Fruit fly (Drosophila melanogaster) whole organism, prepupa: ENCODE data around the gene Hyls1.

Source experiments
- Blimp-1 ChIP-seq: fragments of 200-800 bp; sonication (Bioruptor generic); optimal IDR thresholded peaks from 3 replicates; lab custom pipeline; 2017; ENCODE audit warnings: missing biosample characterization, missing genetic modification characterization, mild to moderate bottlenecking, moderate library complexity, missing genetic modification reagents
- CG10669 ChIP-seq: fragments of 200-800 bp; sonication (Bioruptor generic); optimal IDR thresholded peaks from 3 replicates; lab custom pipeline; 2018; ENCODE audit warnings: missing biosample characterization, mild to moderate bottlenecking, missing genetic modification characterization, moderate library complexity
- CG11762 ChIP-seq: fragments of 200-800 bp; sonication (Bioruptor generic); optimal IDR thresholded peaks from 3 replicates; lab custom pipeline; 2016; ENCODE audit warnings: missing biosample characterization, missing genetic modification characterization; ENCODE audit not compliant: insufficient read depth
- CG11902 ChIP-seq: fragments of 200-800 bp; sonication (Bioruptor generic); optimal IDR thresholded peaks from 3 replicates; lab custom pipeline; 2016; ENCODE audit warnings: missing biosample characterization, missing genetic modification characterization
- CG15336 ChIP-seq: fragments of 200-800 bp; sonication (Bioruptor generic); IDR thresholded peaks from 2 replicates; pipeline ENCODE4 v1.3.6; 2022; ENCODE audit warnings: missing biosample characterization, missing genetic modification characterization
- CG1621 ChIP-seq: fragments of 200-800 bp; sonication (Bioruptor generic); optimal IDR thresholded peaks from 3 replicates; lab custom pipeline; 2018; ENCODE audit warnings: missing biosample characterization, mild to moderate bottlenecking, missing genetic modification characterization
- CG16779 ChIP-seq: fragments of 200-800 bp; sonication (Bioruptor generic); optimal IDR thresholded peaks from 3 replicates; lab custom pipeline; 2017; ENCODE audit warnings: missing biosample characterization, mild to moderate bottlenecking, missing genetic modification characterization
- CG3032 ChIP-seq: fragments of 200-800 bp; optimal IDR thresholded peaks from 2 replicates; lab custom pipeline; 2019; ENCODE audit warnings: missing biosample characterization, mild to moderate bottlenecking, missing genetic modification characterization, moderate library complexity
- CG31627 ChIP-seq: fragments of 200-800 bp; sonication (Bioruptor generic); optimal IDR thresholded peaks from 3 replicates; lab custom pipeline; 2016; ENCODE audit warnings: missing biosample characterization, missing genetic modification characterization
- CG32006 ChIP-seq: fragments of 200-800 bp; sonication (Bioruptor generic); optimal IDR thresholded peaks from 3 replicates; lab custom pipeline; 2017; ENCODE audit warnings: missing biosample characterization, mild to moderate bottlenecking, missing genetic modification characterization
- CG34406 ChIP-seq: fragments of 200-800 bp; sonication (Bioruptor generic); optimal IDR thresholded peaks from 3 replicates; lab custom pipeline; 2016; ENCODE audit warnings: missing biosample characterization, missing genetic modification characterization
- CG3919 ChIP-seq: fragments of 200-800 bp; sonication (Bioruptor generic); optimal IDR thresholded peaks from 3 replicates; lab custom pipeline; 2016; ENCODE audit warnings: missing biosample characterization, missing genetic modification characterization
- CG6163 ChIP-seq: fragments of 200-800 bp; sonication (Bioruptor generic); IDR thresholded peaks from 3 replicates; pipeline ENCODE4 v1.3.6; 2022; ENCODE audit warnings: missing biosample characterization, missing genetic modification characterization
- CG6276 ChIP-seq: fragments of 200-800 bp; sonication (Bioruptor generic); optimal IDR thresholded peaks from 2 replicates; lab custom pipeline; 2017; ENCODE audit warnings: missing biosample characterization, mild to moderate bottlenecking, missing genetic modification characterization
- CG6792 ChIP-seq: fragments of 200-800 bp; sonication (Bioruptor generic); optimal IDR thresholded peaks from 3 replicates; lab custom pipeline; 2016; ENCODE audit warnings: missing biosample characterization, missing genetic modification characterization
- CG6808 ChIP-seq: fragments of 200-800 bp; sonication (Bioruptor generic); optimal IDR thresholded peaks from 3 replicates; lab custom pipeline; 2017; ENCODE audit warnings: missing biosample characterization, missing genetic modification characterization, mild to moderate bottlenecking, moderate library complexity, missing genetic modification reagents
- CG6854 ChIP-seq: fragments of 200-800 bp; sonication (Bioruptor generic); optimal IDR thresholded peaks from 2 replicates; lab custom pipeline; 2017; ENCODE audit warnings: missing biosample characterization, mild to moderate bottlenecking, missing genetic modification characterization
- CG7368 ChIP-seq: fragments of 200-800 bp; sonication (Bioruptor generic); optimal IDR thresholded peaks from 3 replicates; lab custom pipeline; 2016; ENCODE audit warnings: missing biosample characterization, missing genetic modification characterization
- CG8119 ChIP-seq: fragments of 200-800 bp; sonication (Bioruptor generic); IDR thresholded peaks from 3 replicates; pipeline ENCODE4 v1.3.6; 2022; ENCODE audit warnings: missing biosample characterization, missing genetic modification characterization
- CG8632 ChIP-seq: fragments of 200-800 bp; sonication (Bioruptor generic); optimal IDR thresholded peaks from 3 replicates; lab custom pipeline; 2016; ENCODE audit warnings: missing biosample characterization, missing genetic modification characterization
- Eip75B ChIP-seq: fragments of 200-800 bp; sonication (Bioruptor generic); optimal IDR thresholded peaks from 3 replicates; lab custom pipeline; 2016; ENCODE audit warnings: missing biosample characterization, missing genetic modification characterization
- Eip78C ChIP-seq: fragments of 200-800 bp; sonication (Bioruptor generic); peaks from one replicate; lab custom pipeline; 2016; ENCODE audit warnings: missing biosample characterization, missing genetic modification characterization
- Eip93F ChIP-seq: fragments of 200-800 bp; sonication (Bioruptor generic); optimal IDR thresholded peaks from 2 replicates; lab custom pipeline; 2016; ENCODE audit warnings: missing biosample characterization, mild to moderate bottlenecking, missing genetic modification characterization
- Ets21C ChIP-seq: fragments of 200-800 bp; sonication (Bioruptor generic); optimal IDR thresholded peaks from 3 replicates; lab custom pipeline; 2016; ENCODE audit warnings: missing biosample characterization, missing genetic modification characterization
- Ets96B ChIP-seq: fragments of 200-800 bp; optimal IDR thresholded peaks from 2 replicates; lab custom pipeline; 2019; ENCODE audit warnings: missing biosample characterization, mild to moderate bottlenecking, missing genetic modification characterization, moderate library complexity
- Hr38 ChIP-seq: sonication (Bioruptor generic); optimal IDR thresholded peaks from 2 replicates; lab custom pipeline; 2016; ENCODE audit warnings: missing biosample characterization, missing genetic modification characterization
- Hr39 ChIP-seq: fragments of 200-800 bp; sonication (Bioruptor generic); optimal IDR thresholded peaks from 2 replicates; lab custom pipeline; 2016; ENCODE audit warnings: missing biosample characterization, missing genetic modification characterization
- Hr4 ChIP-seq: fragments of 200-800 bp; sonication (Bioruptor generic); optimal IDR thresholded peaks from 3 replicates; lab custom pipeline; 2016; ENCODE audit warnings: missing biosample characterization, missing genetic modification characterization
- Lpt ChIP-seq: fragments of 200-800 bp; sonication (Bioruptor generic); optimal IDR thresholded peaks from 3 replicates; lab custom pipeline; 2016; ENCODE audit warnings: missing biosample characterization, missing genetic modification characterization
- Met ChIP-seq: fragments of 200-800 bp; sonication (Bioruptor generic); optimal IDR thresholded peaks from 3 replicates; lab custom pipeline; 2016; ENCODE audit warnings: missing biosample characterization, missing genetic modification characterization
- OdsH ChIP-seq: fragments of 200-800 bp; sonication (Bioruptor generic); optimal IDR thresholded peaks from 3 replicates; lab custom pipeline; 2016; ENCODE audit warnings: missing biosample characterization, missing genetic modification characterization
- Sox102F ChIP-seq: fragments of 200-800 bp; sonication (Bioruptor generic); optimal IDR thresholded peaks from 2 replicates; lab custom pipeline; 2016; ENCODE audit warnings: missing biosample characterization, mild to moderate bottlenecking, missing genetic modification characterization
- Sox14 ChIP-seq: fragments of 200-800 bp; sonication (Bioruptor generic); optimal IDR thresholded peaks from 3 replicates; lab custom pipeline; 2016; ENCODE audit warnings: missing biosample characterization, missing genetic modification characterization
- achi ChIP-seq: fragments of 200-800 bp; sonication (Bioruptor generic); optimal IDR thresholded peaks from 3 replicates; lab custom pipeline; 2016; ENCODE audit warnings: missing biosample characterization, missing genetic modification characterization
- acj6 ChIP-seq: fragments of 200-800 bp; sonication (Bioruptor generic); optimal IDR thresholded peaks from 3 replicates; lab custom pipeline; 2016; ENCODE audit warnings: missing biosample characterization, missing genetic modification characterization
- cyc ChIP-seq: fragments of 200-800 bp; sonication (Bioruptor generic); optimal IDR thresholded peaks from 3 replicates; lab custom pipeline; 2016; ENCODE audit warnings: missing biosample characterization, missing genetic modification characterization
- dac ChIP-seq: fragments of 200-800 bp; sonication (Bioruptor generic); optimal IDR thresholded peaks from 2 replicates; lab custom pipeline; 2017; ENCODE audit warnings: missing biosample characterization, mild to moderate bottlenecking, missing genetic modification characterization
- dsx ChIP-seq: fragments of 200-800 bp; optimal IDR thresholded peaks from 3 replicates; lab custom pipeline; 2019; ENCODE audit warnings: missing biosample characterization, mild to moderate bottlenecking, missing genetic modification characterization, moderate library complexity; ENCODE audit not compliant: poor library complexity, severe bottlenecking
- esn ChIP-seq: fragments of 200-800 bp; sonication (Bioruptor generic); optimal IDR thresholded peaks from 2 replicates; lab custom pipeline; 2016; ENCODE audit warnings: missing biosample characterization, mild to moderate bottlenecking, missing genetic modification characterization, moderate library complexity
- net ChIP-seq: fragments of 200-800 bp; sonication (Bioruptor generic); optimal IDR thresholded peaks from 3 replicates; lab custom pipeline; 2016; ENCODE audit warnings: missing biosample characterization, missing genetic modification characterization
- pdm3 ChIP-seq: fragments of 200-800 bp; sonication (Bioruptor generic); optimal IDR thresholded peaks from 3 replicates; lab custom pipeline; 2016; ENCODE audit warnings: missing biosample characterization, missing genetic modification characterization
- salr ChIP-seq, 2 experiments: fragments of 200-800 bp; sonication (Bioruptor generic); optimal IDR thresholded peaks; 3 replicates each; lab custom pipeline; 2016 to 2018; ENCODE audit warnings: missing biosample characterization in 2 of 2, missing genetic modification characterization in 2 of 2, mild to moderate bottlenecking in 1 of 2
- ss ChIP-seq, 2 experiments: fragments of 200-800 bp; sonication (Bioruptor generic); optimal IDR thresholded peaks; 2 replicates in 1 of 2; 3 replicates in 1 of 2; lab custom pipeline; 2017 to 2018; ENCODE audit warnings: mild to moderate bottlenecking in 2 of 2, missing biosample characterization in 2 of 2, missing genetic modification characterization in 2 of 2, moderate library complexity in 1 of 2
- svp ChIP-seq: fragments of 200-800 bp; sonication (Bioruptor generic); peaks from one replicate; lab custom pipeline; 2016; ENCODE audit warnings: missing biosample characterization, missing genetic modification characterization

Hyls1 gene

dm6 chr2L:16352585-16353580, at the start of gene Hyls1, which contains the start of the genes chif and CG4455 (continued):
- peak; percentile 35 for TF ChIP-seq Ets96B (tag; lab: Kevin White, UChicago)
- TF ChIP-seq Hr38 (GFP tag; lab: Kevin White, UChicago), result no peak
- peak; percentile 5 for TF ChIP-seq cyc
- TF ChIP-seq salr (GFP tag; optimal IDR thresholded peaks at IDR 0.05; lab: Kevin White, UChicago), result no peak
- TF ChIP-seq net (GFP tag; lab: Kevin White, UChicago), result peak; percentile 10
- peak; percentile 55 for TF ChIP-seq CG3032 (tag; lab: Kevin White, UChicago)
- TF ChIP-seq Sox14, result peak; percentile 46
- TF ChIP-seq CG16779 (tag; lab: Kevin White, UChicago), result no peak
- peak; percentile 39 for TF ChIP-seq pdm3 (GFP tag; lab: Kevin White, UChicago)
- TF ChIP-seq acj6 (GFP tag; lab: Kevin White, UChicago), result peak; percentile 31

dm6 chr2L:16397517-16397916, 45.1 kb upstream of the Hyls1 start:
- TF ChIP-seq Sox102F (GFP tag; lab: Kevin White, UChicago), result no peak
- no peak for TF ChIP-seq CG15336
- TF ChIP-seq CG11902 (GFP tag; lab: Kevin White, UChicago), result no peak
- no peak for TF ChIP-seq Hr39 (GFP tag; lab: Kevin White, UChicago)
- TF ChIP-seq CG6854, result no peak
- no peak for TF ChIP-seq Blimp-1 (GFP tag; lab: Kevin White, UChicago)
- TF ChIP-seq CG31627, result no peak
- no peak for TF ChIP-seq CG6276 (GFP tag; lab: Kevin White, UChicago)
- no peak for TF ChIP-seq Ets21C
- TF ChIP-seq pdm3 (GFP tag; lab: Kevin White, UChicago), result no peak
- no peak for TF ChIP-seq OdsH (GFP tag; lab: Kevin White, UChicago)
- TF ChIP-seq CG6163 (GFP tag; lab: Robert Waterston, UW), result no peak
- no peak for TF ChIP-seq Eip78C (GFP tag; lab: Kevin White, UChicago)
- TF ChIP-seq Hr4 (GFP tag; lab: Kevin White, UChicago), result no peak
- no peak for TF ChIP-seq Met (GFP tag; lab: Kevin White, UChicago)
- no peak for TF ChIP-seq Eip93F (GFP tag; lab: Kevin White, UChicago)
- no peak for TF ChIP-seq acj6 (GFP tag; lab: Kevin White, UChicago)
- TF ChIP-seq svp (GFP tag; lab: Kevin White, UChicago), result no peak
- no peak for TF ChIP-seq Eip75B (GFP tag; lab: Kevin White, UChicago)

- no peak for TF ChIP-seq dac (GFP tag; lab: Kevin White, UChicago)
- TF ChIP-seq salr (GFP tag; optimal IDR thresholded peaks at IDR 0.05; lab: Kevin White, UChicago), result no peak
- TF ChIP-seq CG34406 (GFP tag; lab: Kevin White, UChicago), result no peak
- TF ChIP-seq Sox14, result no peak
- no peak for TF ChIP-seq CG3032 (tag; lab: Kevin White, UChicago)
- no peak for TF ChIP-seq Lpt
- no peak for TF ChIP-seq CG6854
- peak; percentile 6 for TF ChIP-seq CG8632 (GFP tag; lab: Kevin White, UChicago)
- TF ChIP-seq Eip78C (GFP tag; lab: Kevin White, UChicago), result peak; percentile 61
- TF ChIP-seq CG11762 (GFP tag; lab: Kevin White, UChicago), result no peak
- peak; percentile 31 for TF ChIP-seq pdm3 (GFP tag; lab: Kevin White, UChicago)
- TF ChIP-seq OdsH (GFP tag; lab: Kevin White, UChicago), result peak; percentile 29
- no peak for TF ChIP-seq Blimp-1 (GFP tag; lab: Kevin White, UChicago)
- no peak for TF ChIP-seq Eip93F (GFP tag; lab: Kevin White, UChicago)
- TF ChIP-seq CG6808 (GFP tag; lab: Kevin White, UChicago), result no peak
- TF ChIP-seq esn (GFP tag; lab: Kevin White, UChicago), result no peak
- no peak for TF ChIP-seq CG1621 (tag; lab: Kevin White, UChicago)
- peak; percentile 22 for TF ChIP-seq CG32006 (GFP tag; lab: Kevin White, UChicago)
- TF ChIP-seq acj6 (GFP tag; lab: Kevin White, UChicago), result peak; percentile 18
- no peak for TF ChIP-seq achi
- TF ChIP-seq CG3919, result no peak
- no peak for TF ChIP-seq CG11902 (GFP tag; lab: Kevin White, UChicago)
- TF ChIP-seq dsx, result no peak
- no peak for TF ChIP-seq Ets96B (tag; lab: Kevin White, UChicago)
- TF ChIP-seq CG7368 (GFP tag; lab: Kevin White, UChicago), result no peak
- no peak for TF ChIP-seq ss (GFP tag; optimal IDR thresholded peaks at IDR 0.05; lab: Kevin White, UChicago)
- peak; percentile 27 for TF ChIP-seq Sox102F (GFP tag; lab: Kevin White, UChicago)
- peak; percentile 37 for TF ChIP-seq CG31627
- peak; percentile 81 for TF ChIP-seq CG10669 (GFP tag; lab: Kevin White, UChicago)
- TF ChIP-seq CG6792 (GFP tag; lab: Kevin White, UChicago), result no peak
- TF ChIP-seq CG8119 (GFP tag; lab: Robert Waterston, UW), result no peak
Measured at dm6 chr2L:16390803-16391202, 38.4 kb upstream of the Hyls1 start.
